Fruit fly (Drosophila melanogaster) whole organism, embryonic: Measurements from ENCODE around the gene orb.

ENCODE experiments used
- Atf6 ChIP-seq: fragments of 200-800 bp; sonication (Bioruptor generic); IDR thresholded peaks from 2 replicates; pipeline ENCODE4 v1.3.6; 2022; ENCODE audit warnings: missing biosample characterization, missing genetic modification characterization
- B-H1 ChIP-seq: fragments of 200-800 bp; sonication (Bioruptor generic); IDR thresholded peaks from 3 replicates; pipeline ENCODE4 v1.3.6; 2022; ENCODE audit warnings: missing biosample characterization, missing genetic modification characterization
- CG10462 ChIP-seq: fragments of 200-800 bp; sonication (Bioruptor generic); optimal IDR thresholded peaks from 2 replicates; lab custom pipeline; 2016; ENCODE audit warnings: missing biosample characterization, missing genetic modification characterization
- CG11398 ChIP-seq: fragments of 200-800 bp; sonication (Bioruptor generic); optimal IDR thresholded peaks from 2 replicates; lab custom pipeline; 2016; ENCODE audit warnings: missing biosample characterization, missing genetic modification characterization
- CG11456 ChIP-seq: fragments of 200-800 bp; sonication (Bioruptor generic); IDR thresholded peaks from 3 replicates; pipeline ENCODE4 v1.3.6; 2022; ENCODE audit warnings: missing biosample characterization, missing genetic modification characterization
- CG11723 ChIP-seq: fragments of 200-800 bp; sonication (Bioruptor generic); optimal IDR thresholded peaks from 2 replicates; lab custom pipeline; 2017; ENCODE audit warnings: missing biosample characterization, mild to moderate bottlenecking, missing genetic modification characterization
- CG1233 ChIP-seq: fragments of 200-800 bp; sonication (Bioruptor generic); optimal IDR thresholded peaks from 4 replicates; lab custom pipeline; 2018; ENCODE audit warnings: missing biosample characterization, mild to moderate bottlenecking, missing genetic modification characterization
- CG12744 ChIP-seq: fragments of 200-800 bp; sonication (Bioruptor generic); optimal IDR thresholded peaks from 2 replicates; lab custom pipeline; 2016; ENCODE audit warnings: missing biosample characterization, missing genetic modification characterization
- CG13287 ChIP-seq: fragments of 200-800 bp; sonication (Bioruptor generic); IDR thresholded peaks from 2 replicates; pipeline ENCODE4 v1.3.6; 2022; ENCODE audit warnings: missing biosample characterization, missing genetic modification characterization; ENCODE audit not compliant: partially characterized antibody
- CG13775 ChIP-seq: fragments of 200-800 bp; sonication (Bioruptor generic); optimal IDR thresholded peaks from 3 replicates; lab custom pipeline; 2017; ENCODE audit warnings: missing biosample characterization, mild to moderate bottlenecking, missing genetic modification characterization
- CG15514 ChIP-seq: fragments of 200-800 bp; sonication (Bioruptor generic); optimal IDR thresholded peaks from 3 replicates; lab custom pipeline; 2017; ENCODE audit warnings: missing biosample characterization, missing genetic modification characterization, mild to moderate bottlenecking, moderate library complexity, missing genetic modification reagents
- CG17359 ChIP-seq: fragments of 200-800 bp; sonication (Bioruptor generic); optimal IDR thresholded peaks from 3 replicates; lab custom pipeline; 2018; ENCODE audit warnings: missing biosample characterization, mild to moderate bottlenecking, missing genetic modification characterization, moderate library complexity
- CG18599 ChIP-seq: fragments of 200-800 bp; sonication (Bioruptor generic); optimal IDR thresholded peaks from 3 replicates; lab custom pipeline; 2017; ENCODE audit warnings: missing biosample characterization, missing genetic modification characterization, mild to moderate bottlenecking, moderate library complexity, missing genetic modification reagents
- CG2120 ChIP-seq: fragments of 200-800 bp; sonication (Bioruptor generic); optimal IDR thresholded peaks from 3 replicates; lab custom pipeline; 2016; ENCODE audit warnings: missing biosample characterization, missing genetic modification characterization
- CG2712 ChIP-seq: fragments of 200-800 bp; optimal IDR thresholded peaks from 3 replicates; lab custom pipeline; 2019; ENCODE audit warnings: missing biosample characterization, mild to moderate bottlenecking, missing genetic modification characterization, moderate library complexity
- CG2875 ChIP-seq: fragments of 200-800 bp; sonication (Bioruptor generic); optimal IDR thresholded peaks from 2 replicates; lab custom pipeline; 2017; ENCODE audit warnings: missing biosample characterization, mild to moderate bottlenecking, missing genetic modification characterization, missing genetic modification reagents
- CG30020 ChIP-seq: fragments of 200-800 bp; optimal IDR thresholded peaks from 2 replicates; lab custom pipeline; 2019; ENCODE audit warnings: missing biosample characterization, mild to moderate bottlenecking, missing genetic modification characterization, moderate library complexity
- CG3163 ChIP-seq: fragments of 200-800 bp; sonication (Bioruptor generic); optimal IDR thresholded peaks from 3 replicates; lab custom pipeline; 2016; ENCODE audit warnings: missing biosample characterization, missing genetic modification characterization
- CG3407 ChIP-seq: fragments of 200-800 bp; sonication (Bioruptor generic); optimal IDR thresholded peaks from 2 replicates; lab custom pipeline; 2018; ENCODE audit warnings: missing biosample characterization, mild to moderate bottlenecking, missing genetic modification characterization
- CG4328 ChIP-seq: fragments of 200-800 bp; sonication (Bioruptor generic); optimal IDR thresholded peaks from 3 replicates; lab custom pipeline; 2017; ENCODE audit warnings: missing biosample characterization, missing genetic modification reagents, missing genetic modification characterization
- CG4730 ChIP-seq: fragments of 200-800 bp; sonication (Bioruptor generic); IDR thresholded peaks from 2 replicates; pipeline ENCODE4 v1.3.6; 2022; ENCODE audit warnings: missing biosample characterization, missing genetic modification characterization
- CG5245 ChIP-seq: fragments of 200-800 bp; sonication (Bioruptor generic); optimal IDR thresholded peaks from 3 replicates; lab custom pipeline; 2016; ENCODE audit warnings: missing biosample characterization, missing genetic modification characterization
- CG6765 ChIP-seq: fragments of 200-800 bp; sonication (Bioruptor generic); optimal IDR thresholded peaks from 3 replicates; lab custom pipeline; 2017; ENCODE audit warnings: missing biosample characterization, mild to moderate bottlenecking, missing genetic modification characterization
- CG8388 ChIP-seq: fragments of 200-800 bp; sonication (Bioruptor generic); optimal IDR thresholded peaks from 2 replicates; lab custom pipeline; 2019; ENCODE audit warnings: missing biosample characterization, mild to moderate bottlenecking, missing genetic modification characterization, moderate library complexity
- CHES-1-like ChIP-seq: fragments of 200-800 bp; sonication (Bioruptor generic); optimal IDR thresholded peaks from 2 replicates; lab custom pipeline; 2016; ENCODE audit warnings: missing biosample characterization, missing genetic modification characterization
- Doc3 ChIP-seq: fragments of 200-800 bp; sonication (Bioruptor generic); IDR thresholded peaks from 3 replicates; pipeline ENCODE4 v1.3.6; 2022; ENCODE audit warnings: missing biosample characterization, missing genetic modification characterization; ENCODE audit not compliant: partially characterized antibody
- Fer3 ChIP-seq: fragments of 200-800 bp; sonication (Bioruptor generic); optimal IDR thresholded peaks from 2 replicates; lab custom pipeline; 2018; ENCODE audit warnings: missing biosample characterization, mild to moderate bottlenecking, missing genetic modification characterization, moderate library complexity
- HLH4C ChIP-seq: fragments of 200-800 bp; sonication (Bioruptor generic); IDR thresholded peaks from 3 replicates; pipeline ENCODE4 v1.3.6; 2022; ENCODE audit warnings: missing biosample characterization, missing genetic modification characterization; ENCODE audit not compliant: partially characterized antibody
- Hsf ChIP-seq: fragments of 200-800 bp; sonication (Bioruptor generic); optimal IDR thresholded peaks from 3 replicates; lab custom pipeline; 2016; ENCODE audit warnings: missing biosample characterization, missing genetic modification characterization
- Oli ChIP-seq: fragments of 200-800 bp; sonication (Bioruptor generic); optimal IDR thresholded peaks from 2 replicates; lab custom pipeline; 2018; ENCODE audit warnings: missing biosample characterization, mild to moderate bottlenecking, missing genetic modification characterization, moderate library complexity
- Pdp1 ChIP-seq, 2 experiments: fragments of 200-800 bp; sonication (Bioruptor generic); optimal IDR thresholded peaks; 3 replicates each; lab custom pipeline; 2016; ENCODE audit warnings: missing biosample characterization in 2 of 2, missing genetic modification characterization in 2 of 2, mild to moderate bottlenecking in 1 of 2, moderate library complexity in 1 of 2
- corto ChIP-seq: fragments of 200-800 bp; sonication (Bioruptor generic); optimal IDR thresholded peaks from 2 replicates; lab custom pipeline; 2016; ENCODE audit warnings: missing biosample characterization, mild to moderate bottlenecking, missing genetic modification characterization, moderate library complexity
- crc ChIP-seq: fragments of 200-800 bp; sonication (Bioruptor generic); optimal IDR thresholded peaks from 2 replicates; lab custom pipeline; 2016; ENCODE audit warnings: missing biosample characterization, missing genetic modification characterization
- croc ChIP-seq: fragments of 200-800 bp; sonication (Bioruptor generic); conservative IDR thresholded peaks from 3 replicates; pipeline ENCODE4 v1.3.6; 2022; ENCODE audit warnings: missing biosample characterization, missing genetic modification characterization
- dmrt99B ChIP-seq: fragments of 200-800 bp; sonication (Bioruptor generic); optimal IDR thresholded peaks from 2 replicates; lab custom pipeline; 2018; ENCODE audit warnings: missing biosample characterization, mild to moderate bottlenecking, missing genetic modification characterization, moderate library complexity
- dysf ChIP-seq: fragments of 200-800 bp; sonication (Bioruptor generic); IDR thresholded peaks from 3 replicates; pipeline ENCODE4 v1.3.6; 2022; ENCODE audit warnings: missing biosample characterization, missing genetic modification characterization
- eyg ChIP-seq: fragments of 200-800 bp; sonication (Bioruptor generic); optimal IDR thresholded peaks from 3 replicates; lab custom pipeline; 2016; ENCODE audit warnings: missing biosample characterization, missing genetic modification characterization
- fd64A ChIP-seq: fragments of 200-800 bp; sonication (Bioruptor generic); optimal IDR thresholded peaks from 3 replicates; lab custom pipeline; 2018; ENCODE audit warnings: missing biosample characterization, mild to moderate bottlenecking, missing genetic modification characterization
- gem ChIP-seq: fragments of 200-800 bp; sonication (Bioruptor generic); optimal IDR thresholded peaks from 2 replicates; lab custom pipeline; 2019; ENCODE audit warnings: missing biosample characterization, mild to moderate bottlenecking, missing genetic modification characterization, moderate library complexity
- grau ChIP-seq: fragments of 200-800 bp; optimal IDR thresholded peaks from 3 replicates; lab custom pipeline; 2019; ENCODE audit warnings: missing biosample characterization, mild to moderate bottlenecking, missing genetic modification characterization, moderate library complexity
- gro ChIP-seq: fragments of 200-800 bp; sonication (Bioruptor generic); optimal IDR thresholded peaks from 2 replicates; lab custom pipeline; 2016; ENCODE audit warnings: missing biosample characterization, missing genetic modification characterization
- jing ChIP-seq: fragments of 200-800 bp; sonication (Bioruptor generic); optimal IDR thresholded peaks from 2 replicates; lab custom pipeline; 2018; ENCODE audit warnings: missing biosample characterization, mild to moderate bottlenecking, missing genetic modification characterization
- jumu ChIP-seq: fragments of 200-800 bp; sonication (Bioruptor generic); optimal IDR thresholded peaks from 3 replicates; lab custom pipeline; 2016; ENCODE audit warnings: missing biosample characterization, missing genetic modification characterization
- nau ChIP-seq: fragments of 200-800 bp; sonication (Bioruptor generic); optimal IDR thresholded peaks from 3 replicates; lab custom pipeline; 2017; ENCODE audit warnings: missing biosample characterization, mild to moderate bottlenecking, missing genetic modification characterization, missing genetic modification reagents
- phol ChIP-seq: fragments of 200-800 bp; sonication (Bioruptor generic); optimal IDR thresholded peaks from 3 replicates; lab custom pipeline; 2018; ENCODE audit warnings: missing biosample characterization, mild to moderate bottlenecking, missing genetic modification characterization, moderate library complexity
- pros ChIP-seq: fragments of 200-800 bp; sonication (Bioruptor generic); optimal IDR thresholded peaks from 3 replicates; lab custom pipeline; 2019; ENCODE audit warnings: missing biosample characterization, mild to moderate bottlenecking, missing genetic modification characterization, moderate library complexity
- run ChIP-seq: fragments of 200-800 bp; sonication (Bioruptor generic); optimal IDR thresholded peaks from 3 replicates; lab custom pipeline; 2018; ENCODE audit warnings: missing biosample characterization, mild to moderate bottlenecking, missing genetic modification characterization
- scrt ChIP-seq: fragments of 200-800 bp; sonication (Bioruptor generic); optimal IDR thresholded peaks from 2 replicates; lab custom pipeline; 2018; ENCODE audit warnings: missing biosample characterization, mild to moderate bottlenecking, missing genetic modification characterization, moderate library complexity
- sens ChIP-seq: fragments of 200-800 bp; sonication (Bioruptor generic); peaks from one replicate; lab custom pipeline; 2016; ENCODE audit warnings: missing biosample characterization, missing genetic modification characterization
- twi ChIP-seq: fragments of 200-800 bp; optimal IDR thresholded peaks from 2 replicates; lab custom pipeline; 2019; ENCODE audit warnings: missing biosample characterization, mild to moderate bottlenecking, missing genetic modification characterization, moderate library complexity
- wor ChIP-seq: fragments of 200-800 bp; sonication (Bioruptor generic); IDR thresholded peaks from 2 replicates; pipeline ENCODE4 v1.3.6; 2022; ENCODE audit warnings: missing biosample characterization, missing genetic modification characterization

Gene orb

DNA sequence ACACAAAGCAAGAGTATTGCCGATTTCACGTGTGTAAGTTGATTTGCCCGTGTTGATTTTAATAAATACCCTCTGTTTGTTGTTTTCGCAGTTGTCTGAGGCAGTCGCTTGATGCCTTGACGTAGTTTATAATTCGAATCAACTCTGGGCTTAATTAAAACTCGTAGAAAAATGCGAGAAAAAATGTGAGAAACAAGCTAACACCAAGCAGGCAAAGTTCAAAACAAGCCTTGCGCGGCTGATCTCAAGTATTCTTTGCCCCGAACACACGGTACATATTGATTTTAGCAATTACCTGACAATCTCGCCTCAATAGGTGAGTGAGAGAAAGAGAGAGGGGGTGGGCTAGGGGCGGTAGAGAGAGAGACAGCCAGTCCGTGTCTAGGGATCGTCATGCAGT lies 55.4 kb downstream of the orb start (continued):
- TF ChIP-seq twi (no peak), nau (GFP tag; lab: Kevin White, UChicago) (peak; percentile 13), CG1233 (GFP tag; lab: Kevin White, UChicago) (peak; percentile 50), CG4730 (GFP tag; lab: Robert Waterston, UW) (no peak), CG6765 (GFP tag; lab: Kevin White, UChicago) (peak; percentile 49), CG4328 (peak; percentile 16), eyg (peak; percentile 55), CG3163 (GFP tag; lab: Kevin White, UChicago) (no peak), CG10462 (no peak), CG11398 (GFP tag; lab: Kevin White, UChicago) (peak; percentile 33), dmrt99B (peak; percentile 21), Hsf (no peak), Pdp1 (GFP tag; optimal IDR thresholded peaks at IDR 0.05; lab: Kevin White, UChicago) (no peak), CG2875 (GFP tag; lab: Kevin White, UChicago) (no peak), CG17359 (tag; lab: Kevin White, UChicago) (peak; percentile 21), CG13287 (GFP tag; lab: Robert Waterston, UW) (no peak), Fer3 (peak; percentile 42), fd64A (GFP tag; lab: Kevin White, UChicago) (no peak), crc (peak; percentile 14), gro (GFP tag; lab: Kevin White, UChicago) (peak; percentile 15), CG30020 (tag; lab: Kevin White, UChicago) (no peak), CG12744 (GFP tag; lab: Kevin White, UChicago) (peak; percentile 9), scrt (peak; percentile 34), HLH4C (no peak), gem (tag; lab: Kevin White, UChicago) (peak; percentile 36), B-H1 (no peak; the same call in 2 of the 3 replicates), CG2120 (GFP tag; lab: Kevin White, UChicago) (peak; percentile 64), CG8388 (GFP tag; lab: Kevin White, UChicago) (no peak), jumu (no peak), grau (tag; lab: Kevin White, UChicago) (peak; percentile 13), CG11723 (GFP tag; lab: Kevin White, UChicago) (no peak), jing (GFP tag; lab: Kevin White, UChicago) (no peak), Doc3 (GFP tag; lab: Robert Waterston, UW) (no peak), Atf6 (GFP tag; lab: Robert Waterston, UW) (peak; percentile 79), CG13775 (peak; percentile 24), CG3407 (peak; percentile 11), sens (GFP tag; lab: Kevin White, UChicago) (peak; percentile 81), CHES-1-like (peak; percentile 29), CG15514 (GFP tag; lab: Kevin White, UChicago) (peak; percentile 55)
- TF ChIP-seq, all 482 proteins: peak for 163

DNA sequence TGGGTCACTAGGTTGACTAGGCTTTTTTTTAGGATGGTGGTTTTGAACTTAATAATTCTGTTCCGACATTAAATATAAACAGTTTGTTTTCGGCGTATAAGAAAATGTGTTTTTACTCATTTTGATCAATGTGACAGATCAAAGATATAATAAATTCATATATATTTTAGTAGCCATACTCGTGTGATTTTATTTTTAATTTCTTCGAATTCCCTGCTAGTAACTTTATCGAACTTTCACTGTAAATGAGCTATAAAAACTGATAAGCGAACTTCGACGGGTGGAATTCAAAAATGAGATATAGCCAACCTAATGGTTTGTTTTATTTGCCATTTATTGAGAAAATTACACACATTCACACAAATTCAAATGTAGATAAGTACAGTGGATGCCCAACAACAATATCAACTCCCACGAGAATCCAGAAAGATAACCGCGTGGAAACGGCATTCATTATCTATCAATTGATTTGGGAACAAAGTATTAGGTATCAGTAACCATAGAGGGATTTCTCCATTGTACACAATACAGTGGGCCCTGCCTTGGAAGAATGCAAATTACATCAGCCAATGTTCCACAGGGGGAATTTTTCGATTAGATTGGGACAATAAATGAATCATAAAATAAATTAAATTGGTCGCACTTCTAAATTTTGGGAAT lies 57.4 kb downstream of the orb start:
- TF ChIP-seq corto (GFP tag; lab: Kevin White, UChicago) (peak; percentile 42), CG18599 (GFP tag; lab: Kevin White, UChicago) (peak; percentile 14), dysf (GFP tag; lab: Robert Waterston, UW) (no peak; the same call in 2 of the 3 replicates), run (tag; lab: Kevin White, UChicago) (no peak), wor (GFP tag; lab: Robert Waterston, UW) (no peak), croc (GFP tag; lab: Robert Waterston, UW) (no peak), CG5245 (GFP tag; lab: Kevin White, UChicago) (no peak), Oli (tag; lab: Kevin White, UChicago) (no peak), CG11456 (GFP tag; lab: Robert Waterston, UW) (no peak), CG2712 (tag; lab: Kevin White, UChicago) (no peak), CG15514 (GFP tag; lab: Kevin White, UChicago) (peak; percentile 25), phol (tag; lab: Kevin White, UChicago) (no peak), pros (no peak)
